Fruit fly (Drosophila melanogaster) whole organism, embryonic: ENCODE measurements around the gene CG7320.

ENCODE experiments used
- CG1024 ChIP-seq: fragments of 200-800 bp; sonication (Bioruptor generic); IDR thresholded peaks from 2 replicates; pipeline ENCODE4 v1.3.6; 2022; ENCODE audit warnings: missing biosample characterization, missing genetic modification characterization
- CG10274 ChIP-seq: fragments of 200-800 bp; sonication (Bioruptor generic); optimal IDR thresholded peaks from 3 replicates; lab custom pipeline; 2017; ENCODE audit warnings: missing biosample characterization, mild to moderate bottlenecking, missing genetic modification characterization
- CG11560 ChIP-seq: fragments of 200-800 bp; sonication (Bioruptor generic); IDR thresholded peaks from 3 replicates; pipeline ENCODE4 v1.3.6; 2022; ENCODE audit warnings: missing biosample characterization, missing genetic modification characterization
- CG12391 ChIP-seq: fragments of 200-800 bp; sonication (Bioruptor generic); optimal IDR thresholded peaks from 3 replicates; lab custom pipeline; 2018; ENCODE audit warnings: missing biosample characterization, mild to moderate bottlenecking, missing genetic modification characterization, moderate library complexity
- CG14441 ChIP-seq: fragments of 200-800 bp; sonication (Bioruptor generic); IDR thresholded peaks from 2 replicates; pipeline ENCODE4 v1.3.6; 2022; ENCODE audit warnings: missing biosample characterization, missing genetic modification characterization
- CG16815 ChIP-seq: fragments of 200-800 bp; sonication (Bioruptor generic); optimal IDR thresholded peaks from 3 replicates; lab custom pipeline; 2017; ENCODE audit warnings: missing biosample characterization, mild to moderate bottlenecking, missing genetic modification characterization
- CG17361 ChIP-seq: fragments of 200-800 bp; sonication (Bioruptor generic); IDR thresholded peaks from 3 replicates; pipeline ENCODE4 v1.3.6; 2022; ENCODE audit warnings: missing biosample characterization, missing genetic modification characterization
- CG18619 ChIP-seq: fragments of 200-800 bp; sonication (Bioruptor generic); optimal IDR thresholded peaks from 3 replicates; lab custom pipeline; 2017; ENCODE audit warnings: missing biosample characterization, mild to moderate bottlenecking, missing genetic modification characterization
- CG2116 ChIP-seq: fragments of 200-800 bp; sonication (Bioruptor generic); optimal IDR thresholded peaks from 3 replicates; lab custom pipeline; 2018; ENCODE audit warnings: missing biosample characterization, mild to moderate bottlenecking, missing genetic modification characterization
- CG2875 ChIP-seq: fragments of 200-800 bp; sonication (Bioruptor generic); optimal IDR thresholded peaks from 2 replicates; lab custom pipeline; 2017; ENCODE audit warnings: missing biosample characterization, mild to moderate bottlenecking, missing genetic modification characterization, missing genetic modification reagents
- CG31224 ChIP-seq: fragments of 200-800 bp; sonication (Bioruptor generic); IDR thresholded peaks from 2 replicates; pipeline ENCODE4 v1.3.6; 2022; ENCODE audit warnings: missing biosample characterization, missing genetic modification characterization
- CG31388 ChIP-seq: fragments of 200-800 bp; sonication (Bioruptor generic); optimal IDR thresholded peaks from 2 replicates; lab custom pipeline; 2016; ENCODE audit warnings: missing biosample characterization, missing genetic modification characterization
- CG34224 ChIP-seq: fragments of 200-800 bp; sonication (Bioruptor generic); IDR thresholded peaks from 3 replicates; pipeline ENCODE4 v1.3.6; 2022; ENCODE audit warnings: missing biosample characterization, missing genetic modification characterization; ENCODE audit not compliant: partially characterized antibody
- CG4854 ChIP-seq: fragments of 200-800 bp; sonication (Bioruptor generic); optimal IDR thresholded peaks from 2 replicates; lab custom pipeline; 2016; ENCODE audit warnings: missing biosample characterization, missing genetic modification characterization, inconsistent platforms
- CG6254 ChIP-seq: fragments of 200-800 bp; sonication (Bioruptor generic); optimal IDR thresholded peaks from 3 replicates; lab custom pipeline; 2017; ENCODE audit warnings: mild to moderate bottlenecking, missing biosample characterization, missing genetic modification reagents, missing genetic modification characterization
- CG6683 ChIP-seq: fragments of 200-800 bp; sonication (Bioruptor generic); optimal IDR thresholded peaks from 2 replicates; lab custom pipeline; 2017; ENCODE audit warnings: missing biosample characterization, mild to moderate bottlenecking, missing genetic modification characterization, missing genetic modification reagents
- CG6813 ChIP-seq: fragments of 200-800 bp; sonication (Bioruptor generic); optimal IDR thresholded peaks from 2 replicates; lab custom pipeline; 2017; ENCODE audit warnings: missing biosample characterization, missing genetic modification characterization, mild to moderate bottlenecking, moderate library complexity, missing genetic modification reagents
- CG6854 ChIP-seq: fragments of 200-800 bp; sonication (Bioruptor generic); optimal IDR thresholded peaks from 3 replicates; lab custom pipeline; 2017; ENCODE audit warnings: missing biosample characterization, mild to moderate bottlenecking, missing genetic modification characterization
- CG9437 ChIP-seq: fragments of 200-800 bp; sonication (Bioruptor generic); optimal IDR thresholded peaks from 2 replicates; lab custom pipeline; 2018; ENCODE audit warnings: missing biosample characterization, mild to moderate bottlenecking, missing genetic modification characterization
- CrebB ChIP-seq: fragments of 200-800 bp; sonication (Bioruptor generic); optimal IDR thresholded peaks from 3 replicates; lab custom pipeline; 2018; ENCODE audit warnings: missing biosample characterization, mild to moderate bottlenecking, missing genetic modification characterization
- Dip2 ChIP-seq: fragments of 200-800 bp; sonication (Bioruptor generic); IDR thresholded peaks from 2 replicates; pipeline ENCODE4 v1.3.6; 2022; ENCODE audit warnings: missing biosample characterization, missing genetic modification characterization
- Drgx ChIP-seq: fragments of 200-800 bp; sonication (Bioruptor generic); IDR thresholded peaks from 2 replicates; pipeline ENCODE4 v1.3.6; 2022; ENCODE audit warnings: missing biosample characterization, missing genetic modification characterization
- GATAe ChIP-seq: fragments of 200-800 bp; sonication (Bioruptor generic); conservative IDR thresholded peaks from 2 replicates; pipeline ENCODE4 v1.3.6; 2022; ENCODE audit warnings: missing biosample characterization, missing genetic modification characterization
- HLH3B ChIP-seq: fragments of 200-800 bp; sonication (Bioruptor generic); IDR thresholded peaks from 2 replicates; pipeline ENCODE4 v1.3.6; 2022; ENCODE audit warnings: missing biosample characterization, missing genetic modification characterization
- MTF-1 ChIP-seq: fragments of 200-800 bp; sonication (Bioruptor generic); optimal IDR thresholded peaks from 2 replicates; lab custom pipeline; 2018; ENCODE audit warnings: missing biosample characterization, mild to moderate bottlenecking, missing genetic modification characterization, borderline replicate concordance
- Mes4 ChIP-seq: fragments of 200-800 bp; sonication (Bioruptor generic); optimal IDR thresholded peaks from 2 replicates; lab custom pipeline; 2016; ENCODE audit warnings: missing biosample characterization, missing genetic modification characterization
- Ravus ChIP-seq: fragments of 200-800 bp; sonication (Bioruptor generic); IDR thresholded peaks from 2 replicates; pipeline ENCODE4 v1.3.6; 2022; ENCODE audit warnings: missing biosample characterization, missing genetic modification characterization
- ase ChIP-seq: fragments of 200-800 bp; sonication (Bioruptor generic); IDR thresholded peaks from 3 replicates; pipeline ENCODE4 v1.3.6; 2022; ENCODE audit warnings: missing biosample characterization, missing genetic modification characterization
- ash1 ChIP-seq: fragments of 200-800 bp; sonication (Bioruptor generic); optimal IDR thresholded peaks from 2 replicates; lab custom pipeline; 2018; ENCODE audit warnings: missing biosample characterization, mild to moderate bottlenecking, missing genetic modification characterization
- dan ChIP-seq: fragments of 200-800 bp; sonication (Bioruptor generic); IDR thresholded peaks from 2 replicates; pipeline ENCODE4 v1.3.6; 2022; ENCODE audit warnings: missing biosample characterization, missing genetic modification characterization
- disco-r ChIP-seq: fragments of 200-800 bp; sonication (Bioruptor generic); optimal IDR thresholded peaks from 2 replicates; lab custom pipeline; 2016; ENCODE audit warnings: missing biosample characterization, missing genetic modification characterization
- dpn ChIP-seq, 2 experiments: fragments of 200-800 bp; sonication (Bioruptor generic); optimal IDR thresholded peaks; 3 replicates each; lab custom pipeline; 2016; ENCODE audit warnings: missing biosample characterization in 2 of 2, missing genetic modification characterization in 2 of 2
- eve ChIP-seq, 2 experiments: fragments of >200 bp; optimal IDR thresholded peaks; 2 replicates each; lab custom pipeline; 2017; ENCODE audit warnings: missing biosample characterization in 2 of 2, missing genetic modification characterization in 2 of 2
- ftz-f1 ChIP-seq: fragments of 200-800 bp; sonication (Bioruptor generic); optimal IDR thresholded peaks from 2 replicates; lab custom pipeline; 2016; ENCODE audit warnings: missing biosample characterization, missing genetic modification characterization
- gcm ChIP-seq: fragments of 200-800 bp; sonication (Bioruptor generic); optimal IDR thresholded peaks from 2 replicates; lab custom pipeline; 2019; ENCODE audit warnings: missing biosample characterization, mild to moderate bottlenecking, missing genetic modification characterization, moderate library complexity
- gcm2 ChIP-seq: fragments of 200-800 bp; sonication (Bioruptor generic); optimal IDR thresholded peaks from 2 replicates; lab custom pipeline; 2016; ENCODE audit warnings: missing biosample characterization, missing genetic modification characterization
- gem ChIP-seq: fragments of 200-800 bp; sonication (Bioruptor generic); optimal IDR thresholded peaks from 2 replicates; lab custom pipeline; 2019; ENCODE audit warnings: missing biosample characterization, mild to moderate bottlenecking, missing genetic modification characterization, moderate library complexity
- her ChIP-seq: fragments of 200-800 bp; sonication (Bioruptor generic); optimal IDR thresholded peaks from 2 replicates; lab custom pipeline; 2016; ENCODE audit warnings: missing biosample characterization, missing genetic modification characterization
- hkb ChIP-seq, 2 experiments: fragments of 200-800 bp in 1 of 2; fragments of >200 bp in 1 of 2; sonication (Bioruptor generic) in 1 of 2; IDR thresholded peaks in 1 of 2; optimal IDR thresholded peaks in 1 of 2; 2 replicates each; pipeline versions ENCODE4 v1.3.6 to Lab custom; 2017 to 2022; ENCODE audit warnings: missing biosample characterization in 1 of 2, missing genetic modification characterization in 1 of 2
- nau ChIP-seq: fragments of 200-800 bp; sonication (Bioruptor generic); optimal IDR thresholded peaks from 3 replicates; lab custom pipeline; 2017; ENCODE audit warnings: missing biosample characterization, mild to moderate bottlenecking, missing genetic modification characterization, missing genetic modification reagents
- org-1 ChIP-seq: fragments of 200-800 bp; sonication (Bioruptor generic); optimal IDR thresholded peaks from 2 replicates; lab custom pipeline; 2017; ENCODE audit warnings: missing biosample characterization, missing genetic modification characterization
- pho ChIP-seq: fragments of 200-800 bp; sonication (Bioruptor generic); optimal IDR thresholded peaks from 2 replicates; lab custom pipeline; 2016; ENCODE audit warnings: missing biosample characterization, missing genetic modification characterization
- psq ChIP-seq: fragments of 200-800 bp; sonication (Bioruptor generic); optimal IDR thresholded peaks from 2 replicates; lab custom pipeline; 2017; ENCODE audit warnings: missing biosample characterization, missing genetic modification characterization
- rib ChIP-seq: fragments of 200-800 bp; sonication (Bioruptor generic); IDR thresholded peaks from 2 replicates; pipeline ENCODE4 v1.3.6; 2022; ENCODE audit warnings: missing biosample characterization, missing genetic modification characterization
- sisA ChIP-seq: fragments of 200-800 bp; sonication (Bioruptor generic); IDR thresholded peaks from 2 replicates; pipeline ENCODE4 v1.3.6; 2022; ENCODE audit warnings: missing biosample characterization, missing genetic modification characterization
- sna ChIP-seq: fragments of 200-800 bp; sonication (Bioruptor generic); IDR thresholded peaks from 2 replicates; pipeline ENCODE4 v1.3.6; 2022; ENCODE audit warnings: missing biosample characterization, missing genetic modification characterization; ENCODE audit not compliant: partially characterized antibody
- unc-4 ChIP-seq: fragments of 200-800 bp; sonication (Bioruptor generic); IDR thresholded peaks from 2 replicates; pipeline ENCODE4 v1.3.6; 2022; ENCODE audit warnings: missing biosample characterization, missing genetic modification characterization; ENCODE audit not compliant: partially characterized antibody
- yki ChIP-seq: fragments of >200 bp; optimal IDR thresholded peaks from 3 replicates; lab custom pipeline; 2018
- zen2 ChIP-seq: fragments of 200-800 bp; sonication (Bioruptor generic); IDR thresholded peaks from 3 replicates; pipeline ENCODE4 v1.3.6; 2022; ENCODE audit warnings: missing biosample characterization, missing genetic modification characterization; ENCODE audit not compliant: partially characterized antibody
- zf30C ChIP-seq: fragments of 200-800 bp; sonication (Bioruptor generic); optimal IDR thresholded peaks from 3 replicates; lab custom pipeline; 2018; ENCODE audit warnings: missing biosample characterization, mild to moderate bottlenecking, missing genetic modification characterization

Gene CG7320

dm6 chr3L:18250652-18251051 lies 49.4 kb downstream of the CG7320 start (continued):
- peak; percentile 58; the same call in 1 of the 2 replicates for TF ChIP-seq HLH3B (GFP tag; lab: Robert Waterston, UW)
- TF ChIP-seq unc-4 (GFP tag; lab: Robert Waterston, UW): no peak
- peak; percentile 16; the same call in 1 of the 3 replicates for TF ChIP-seq CG11560
- TF ChIP-seq CG2875 (GFP tag; lab: Kevin White, UChicago): peak; percentile 22
- TF ChIP-seq CG34224 (GFP tag; lab: Robert Waterston, UW): no peak
- no peak for TF ChIP-seq CG31224 (GFP tag; lab: Robert Waterston, UW)
- TF ChIP-seq dan (GFP tag; lab: Robert Waterston, UW): no peak
- no peak for TF ChIP-seq hkb (optimal IDR thresholded peaks at IDR 0.05; lab: Kevin White, UChicago)
- TF ChIP-seq hkb (GFP tag; IDR thresholded peaks at IDR 0.05; lab: Robert Waterston, UW): peak; percentile 47
- peak; percentile 70 for TF ChIP-seq CG16815
- no peak for TF ChIP-seq rib (GFP tag; lab: Robert Waterston, UW)
- TF ChIP-seq CG6254 (GFP tag; lab: Kevin White, UChicago): peak; percentile 67
- TF ChIP-seq GATAe (GFP tag; lab: Robert Waterston, UW): no peak
- TF ChIP-seq eve (GFP tag; optimal IDR thresholded peaks at IDR 0.05; lab: Kevin White, UChicago): peak in 1 of 2 experiments; percentile 27
- no peak for TF ChIP-seq CG31388
- no peak for TF ChIP-seq her
- no peak for TF ChIP-seq ftz-f1 (GFP tag; lab: Kevin White, UChicago)
- peak; percentile 10 for TF ChIP-seq psq (GFP tag; lab: Kevin White, UChicago)
- TF ChIP-seq CrebB (tag; lab: Kevin White, UChicago): no peak
- TF ChIP-seq CG18619 (GFP tag; lab: Kevin White, UChicago): no peak
- TF ChIP-seq ash1: no peak
- TF ChIP-seq CG14441 (GFP tag; lab: Robert Waterston, UW): no peak
- TF ChIP-seq nau (GFP tag; lab: Kevin White, UChicago): peak; percentile 5
- peak; percentile 77 for TF ChIP-seq gem
- TF ChIP-seq Ravus (GFP tag; lab: Robert Waterston, UW): no peak
- TF ChIP-seq CG6683 (GFP tag; lab: Kevin White, UChicago): no peak
- no peak for TF ChIP-seq pho (GFP tag; lab: Kevin White, UChicago)
- TF ChIP-seq CG2116: no peak
- peak; percentile 32; the same call in 1 of the 2 replicates for TF ChIP-seq Drgx
- no peak for TF ChIP-seq disco-r (GFP tag; lab: Kevin White, UChicago)
- TF ChIP-seq zen2 (GFP tag; lab: Robert Waterston, UW): no peak
- no peak for TF ChIP-seq yki (lab: Kevin White, UChicago)
- no peak for TF ChIP-seq CG6854 (GFP tag; lab: Kevin White, UChicago)
- TF ChIP-seq MTF-1 (GFP tag; lab: Kevin White, UChicago): no peak
- TF ChIP-seq CG6813: no peak
- 0 out of 3 replicates have a peak, but pooled peaks have one; percentile 8 for TF ChIP-seq ase (GFP tag; lab: Robert Waterston, UW)
- TF ChIP-seq CG17361 (GFP tag; lab: Robert Waterston, UW): peak; percentile 75
- TF ChIP-seq sna: no peak
- peak; percentile 56 for TF ChIP-seq gcm
- TF ChIP-seq gcm2 (GFP tag; lab: Kevin White, UChicago): no peak
- TF ChIP-seq Dip2 (GFP tag; lab: Robert Waterston, UW): no peak
- TF ChIP-seq Mes4 (GFP tag; lab: Kevin White, UChicago): no peak
- TF ChIP-seq org-1 (GFP tag; lab: Kevin White, UChicago): no peak
- TF ChIP-seq CG9437 (GFP tag; lab: Kevin White, UChicago): peak; percentile 4
- no peak for TF ChIP-seq CG1024
- TF ChIP-seq sisA: peak; percentile 65
- TF ChIP-seq zf30C: no peak
- TF ChIP-seq CG12391 (tag; lab: Kevin White, UChicago): peak; percentile 78
- TF ChIP-seq dpn (GFP tag; optimal IDR thresholded peaks at IDR 0.05; lab: Kevin White, UChicago): peak in 1 of 2 experiments; percentile 41
- TF ChIP-seq CG4854 (GFP tag; lab: Kevin White, UChicago): no peak
- TF ChIP-seq CG10274: no peak
